Worm (Caenorhabditis elegans): ENCODE results near the gene nstp-8.

ce11 chrV:2216927-2217326 lies 1.5 kb downstream of the nstp-8 start:
- TF ChIP-seq zim-3 (tag; optimal IDR thresholded peaks at IDR 0.05) (no peak), unc-62 (GFP tag; optimal IDR thresholded peaks at IDR 0.05) (no peak), lin-54 (GFP tag; optimal IDR thresholded peaks at IDR 0.05) (no peak), ceh-27 (GFP tag; optimal IDR thresholded peaks at IDR 0.05) (no peak), sptf-2 (GFP tag; optimal IDR thresholded peaks at IDR 0.05) (no peak), sdz-38 (tag; optimal IDR thresholded peaks at IDR 0.05) (no peak)
